Worm (Caenorhabditis elegans) whole organism, young adult: ENCODE data around the gene set-27.

ENCODE experiments used
- B0035.1 ChIP-seq: sonication (generic microtip); optimal IDR thresholded peaks from 2 replicates; lab custom pipeline; 2016; ENCODE audit warnings: missing genetic modification characterization, mild to moderate bottlenecking, missing compliant biosample characterization, missing genotype, missing genetic modification reagents
- C17E4.6 ChIP-seq: fragments of 200-800 bp; sonication (Bioruptor generic); IDR thresholded peaks from 2 replicates; pipeline ENCODE4 v1.3.6; 2022; ENCODE audit warnings: missing genetic modification reagents, missing genetic modification characterization, missing compliant biosample characterization
- D2030.7 ChIP-seq: fragments of 200-800 bp; sonication (Bioruptor generic); IDR thresholded peaks from 2 replicates; pipeline ENCODE4 v1.3.6; 2022; ENCODE audit warnings: missing genetic modification reagents, missing genetic modification characterization, missing compliant biosample characterization
- F33H1.4 ChIP-seq: fragments of 200-800 bp; sonication (Bioruptor generic); IDR thresholded peaks from 2 replicates; pipeline ENCODE4 v1.3.6; 2022; ENCODE audit warnings: missing genetic modification reagents, missing genetic modification characterization, missing compliant biosample characterization
- F37B4.10 ChIP-seq: fragments of 200-800 bp; sonication (Bioruptor generic); IDR thresholded peaks from 2 replicates; pipeline ENCODE4 v1.3.6; 2022; ENCODE audit warnings: missing genetic modification characterization, missing compliant biosample characterization
- F49E8.2 ChIP-seq: sonication (generic microtip); optimal IDR thresholded peaks from 3 replicates; lab custom pipeline; 2017; ENCODE audit warnings: missing genetic modification characterization, mild to moderate bottlenecking, missing compliant biosample characterization, antibody characterized with exemption, moderate library complexity; ENCODE audit not compliant: insufficient read depth
- F57A8.1 ChIP-seq: fragments of 200-800 bp; sonication (Bioruptor generic); optimal IDR thresholded peaks from 2 replicates; lab custom pipeline; 2018; ENCODE audit warnings: mild to moderate bottlenecking, missing genetic modification characterization, moderate library complexity, missing compliant biosample characterization
- K11D2.4 ChIP-seq: fragments of 200-800 bp; sonication (Bioruptor generic); IDR thresholded peaks from 2 replicates; pipeline ENCODE4 v1.3.6; 2022; ENCODE audit warnings: missing genetic modification reagents, missing genetic modification characterization, missing compliant biosample characterization
- K12H6.12 ChIP-seq: fragments of 200-800 bp; sonication (Bioruptor generic); optimal IDR thresholded peaks from 2 replicates; lab custom pipeline; 2018; ENCODE audit warnings: mild to moderate bottlenecking, missing genetic modification characterization, missing compliant biosample characterization
- Y79H2A.3 ChIP-seq: fragments of 200-800 bp; sonication (Bioruptor generic); conservative IDR thresholded peaks from 2 replicates; pipeline ENCODE4 v1.3.6; 2022; ENCODE audit warnings: missing genetic modification reagents, missing genetic modification characterization, missing compliant biosample characterization
- akir-1 ChIP-seq: fragments of 200-800 bp; sonication (Bioruptor generic); optimal IDR thresholded peaks from 2 replicates; lab custom pipeline; 2018; ENCODE audit warnings: mild to moderate bottlenecking, missing genetic modification characterization, moderate library complexity, missing compliant biosample characterization
- ama-1 ChIP-seq, 3 experiments: fragments of 150-350 bp in 1 of 3; sonication (generic microtip) in 2 of 3; optimal IDR thresholded peaks; 2 replicates each; lab custom pipeline; 2014 to 2018; ENCODE audit warnings: missing biosample characterization in 2 of 3, missing genetic modification characterization in 2 of 3, missing genetic modification reagents in 2 of 3
- aptf-2 ChIP-seq: fragments of 200-800 bp; sonication (Bioruptor generic); conservative IDR thresholded peaks from 2 replicates; pipeline ENCODE4 v1.3.6; 2022; ENCODE audit warnings: missing genetic modification reagents, missing genetic modification characterization, missing compliant biosample characterization
- attf-6 ChIP-seq: fragments of 200-800 bp; sonication (Bioruptor generic); IDR thresholded peaks from 2 replicates; pipeline ENCODE4 v1.3.6; 2022; ENCODE audit warnings: missing genetic modification reagents, missing genetic modification characterization, missing compliant biosample characterization
- bed-2 ChIP-seq: fragments of 200-800 bp; sonication (Bioruptor generic); IDR thresholded peaks from 2 replicates; pipeline ENCODE4 v1.3.6; 2022; ENCODE audit warnings: missing genetic modification reagents, missing genetic modification characterization, missing compliant biosample characterization
- ceh-27 ChIP-seq: fragments of 200-800 bp; sonication (Bioruptor generic); optimal IDR thresholded peaks from 2 replicates; lab custom pipeline; 2018; ENCODE audit warnings: mild to moderate bottlenecking, missing genetic modification characterization, moderate library complexity, missing compliant biosample characterization
- ceh-40 ChIP-seq: fragments of 200-800 bp; sonication (Bioruptor generic); IDR thresholded peaks from 2 replicates; pipeline ENCODE4 v1.3.6; 2022; ENCODE audit warnings: missing genetic modification characterization, missing compliant biosample characterization
- die-1 ChIP-seq: sonication (generic microtip); optimal IDR thresholded peaks from 2 replicates; lab custom pipeline; 2016; ENCODE audit warnings: missing genotype, mild to moderate bottlenecking, missing genetic modification characterization, missing compliant biosample characterization
- dpl-1 ChIP-seq: fragments of 150-350 bp; optimal IDR thresholded peaks from 2 replicates; lab custom pipeline; 2014; ENCODE audit warnings: missing biosample characterization, missing genetic modification reagents, missing genetic modification characterization
- efl-1 ChIP-seq: fragments of 150-350 bp; optimal IDR thresholded peaks from 2 replicates; lab custom pipeline; 2014; ENCODE audit warnings: missing biosample characterization, missing genetic modification reagents, missing genetic modification characterization
- ekl-4 ChIP-seq: fragments of 200-800 bp; sonication (Bioruptor generic); IDR thresholded peaks from 2 replicates; pipeline ENCODE4 v1.3.6; 2022; ENCODE audit warnings: missing genetic modification reagents, missing genetic modification characterization, missing compliant biosample characterization
- him-1 ChIP-seq: sonication (generic microtip); optimal IDR thresholded peaks from 2 replicates; lab custom pipeline; 2016; ENCODE audit warnings: missing genotype, missing genetic modification reagents, missing genetic modification characterization, missing compliant biosample characterization
- hlh-12 ChIP-seq: sonication (generic microtip); optimal IDR thresholded peaks from 2 replicates; lab custom pipeline; 2016; ENCODE audit warnings: missing genetic modification characterization, missing compliant biosample characterization
- hlh-26 ChIP-seq: fragments of 200-800 bp; sonication (Bioruptor generic); conservative IDR thresholded peaks from 2 replicates; pipeline ENCODE4 v1.3.6; 2022; ENCODE audit warnings: missing genetic modification reagents, missing genetic modification characterization, missing compliant biosample characterization
- hmg-1.2 ChIP-seq: fragments of 200-800 bp; sonication (Bioruptor generic); IDR thresholded peaks from 2 replicates; pipeline ENCODE4 v1.3.6; 2022; ENCODE audit warnings: missing genetic modification reagents, missing genetic modification characterization, missing compliant biosample characterization
- lag-1 ChIP-seq: fragments of 200-800 bp; sonication (Bioruptor generic); IDR thresholded peaks from 2 replicates; pipeline ENCODE4 v1.3.6; 2022; ENCODE audit warnings: missing genetic modification reagents, missing genetic modification characterization, missing compliant biosample characterization
- lin-35 ChIP-seq, 3 experiments: fragments of 150-350 bp in 2 of 3; sonication (generic microtip) in 1 of 3; optimal IDR thresholded peaks; 2 replicates each; lab custom pipeline; 2014 to 2018; ENCODE audit warnings: missing biosample characterization in 3 of 3, missing genetic modification characterization in 3 of 3, missing genetic modification reagents in 3 of 3
- lsy-27 ChIP-seq: sonication (generic microtip); optimal IDR thresholded peaks from 2 replicates; lab custom pipeline; 2017; ENCODE audit warnings: missing genetic modification characterization, mild to moderate bottlenecking, missing compliant biosample characterization, antibody characterized with exemption, missing genotype, borderline replicate concordance; ENCODE audit not compliant: insufficient read depth
- madf-3 ChIP-seq: fragments of 200-800 bp; sonication (Bioruptor generic); IDR thresholded peaks from 2 replicates; pipeline ENCODE4 v1.3.6; 2022; ENCODE audit warnings: missing genetic modification reagents, missing genetic modification characterization, missing compliant biosample characterization
- madf-6 ChIP-seq: fragments of 200-800 bp; sonication (Bioruptor generic); IDR thresholded peaks from 2 replicates; pipeline ENCODE4 v1.3.6; 2022; ENCODE audit warnings: missing genetic modification reagents, missing genetic modification characterization, missing compliant biosample characterization
- nfya-2 ChIP-seq: fragments of 200-800 bp; sonication (Bioruptor generic); IDR thresholded peaks from 2 replicates; pipeline ENCODE4 v1.3.6; 2022; ENCODE audit warnings: missing genetic modification reagents, missing genetic modification characterization, missing compliant biosample characterization
- nfyb-1 ChIP-seq: fragments of 200-800 bp; sonication (Bioruptor generic); IDR thresholded peaks from 2 replicates; pipeline ENCODE4 v1.3.6; 2022; ENCODE audit warnings: missing genetic modification reagents, missing genetic modification characterization, missing compliant biosample characterization
- pha-4 ChIP-seq: fragments of 150-350 bp; sonication (generic microtip); optimal IDR thresholded peaks from 2 replicates; lab custom pipeline; 2014; ENCODE audit warnings: missing biosample characterization, missing genetic modification reagents, missing genetic modification characterization
- repo-1 ChIP-seq: sonication (generic microtip); optimal IDR thresholded peaks from 2 replicates; lab custom pipeline; 2017; ENCODE audit warnings: mild to moderate bottlenecking, missing genetic modification characterization, missing compliant biosample characterization
- sea-2 ChIP-seq: fragments of 200-800 bp; sonication (Bioruptor generic); IDR thresholded peaks from 2 replicates; pipeline ENCODE4 v1.3.6; 2022; ENCODE audit warnings: missing genetic modification characterization, missing compliant biosample characterization
- snpc-1.1 ChIP-seq: sonication (generic microtip); optimal IDR thresholded peaks from 2 replicates; lab custom pipeline; 2017; ENCODE audit warnings: missing genetic modification characterization, mild to moderate bottlenecking, missing compliant biosample characterization, antibody characterized with exemption, moderate library complexity, missing genotype, missing genetic modification reagents; ENCODE audit not compliant: insufficient read depth
- snpc-1.3 ChIP-seq: sonication (generic microtip); optimal IDR thresholded peaks from 2 replicates; lab custom pipeline; 2017; ENCODE audit warnings: missing genetic modification characterization, mild to moderate bottlenecking, missing compliant biosample characterization, antibody characterized with exemption, moderate library complexity, missing genotype, missing genetic modification reagents; ENCODE audit not compliant: insufficient read depth
- snpc-3.4 ChIP-seq: sonication (generic microtip); optimal IDR thresholded peaks from 2 replicates; lab custom pipeline; 2017; ENCODE audit warnings: missing genetic modification characterization, mild to moderate bottlenecking, missing compliant biosample characterization, antibody characterized with exemption, moderate library complexity, missing genotype, missing genetic modification reagents
- somi-1 ChIP-seq: fragments of 200-800 bp; sonication (Bioruptor generic); optimal IDR thresholded peaks from 2 replicates; lab custom pipeline; 2018; ENCODE audit warnings: mild to moderate bottlenecking, missing genetic modification characterization, missing compliant biosample characterization
- unc-130 ChIP-seq: sonication (generic microtip); optimal IDR thresholded peaks from 2 replicates; lab custom pipeline; 2016; ENCODE audit warnings: missing genetic modification reagents, missing genetic modification characterization, missing compliant biosample characterization
- unc-62 ChIP-seq: fragments of 150-350 bp; optimal IDR thresholded peaks from 2 replicates; lab custom pipeline; 2014; ENCODE audit warnings: missing biosample characterization, missing genetic modification reagents, missing genetic modification characterization
- zfh-2 ChIP-seq: fragments of 200-800 bp; sonication (Bioruptor generic); conservative IDR thresholded peaks from 2 replicates; pipeline ENCODE4 v1.3.6; 2022; ENCODE audit warnings: missing genetic modification reagents, missing genetic modification characterization, missing compliant biosample characterization
- ztf-22 ChIP-seq: fragments of 200-800 bp; sonication (Bioruptor generic); optimal IDR thresholded peaks from 2 replicates; lab custom pipeline; 2018; ENCODE audit warnings: mild to moderate bottlenecking, missing genetic modification characterization, moderate library complexity, missing compliant biosample characterization
- ztf-26 ChIP-seq: sonication (generic microtip); optimal IDR thresholded peaks from 2 replicates; lab custom pipeline; 2017; ENCODE audit warnings: missing genetic modification characterization, missing compliant biosample characterization
- ztf-3 ChIP-seq: fragments of 200-800 bp; sonication (Bioruptor generic); optimal IDR thresholded peaks from 2 replicates; lab custom pipeline; 2018; ENCODE audit warnings: mild to moderate bottlenecking, missing genetic modification characterization, missing compliant biosample characterization
- ztf-6 ChIP-seq: fragments of 200-800 bp; sonication (Bioruptor generic); IDR thresholded peaks from 2 replicates; pipeline ENCODE4 v1.3.6; 2022; ENCODE audit warnings: missing genetic modification reagents, missing genetic modification characterization, missing compliant biosample characterization

Gene set-27

ce11 chrIII:2725221-2726203 is 24.8 kb downstream of the set-27 start, which contains the start of gene cosa-1 (continued):
- TF ChIP-seq F49E8.2 (no peak), pha-4 (tag; lab: Kevin White, UChicago) (no peak), madf-3 (GFP tag; lab: Robert Waterston, UW) (no peak), akir-1 (GFP tag; lab: Kevin White, UChicago) (no peak), lin-35 (GFP tag; optimal IDR thresholded peaks at IDR 0.05; lab: Kevin White, UChicago) (no peak), him-1 (tag; lab: Kevin White, UChicago) (no peak), ztf-3 (no peak), snpc-1.1 (tag; lab: Kevin White, UChicago) (no peak), attf-6 (GFP tag; lab: Robert Waterston, UW) (no peak), die-1 (tag; lab: Kevin White, UChicago) (no peak), lsy-27 (tag; lab: Kevin White, UChicago) (no peak), C17E4.6 (GFP tag; lab: Robert Waterston, UW) (no peak), nfyb-1 (GFP tag; lab: Robert Waterston, UW) (no peak), ztf-26 (tag; lab: Kevin White, UChicago) (no peak), snpc-3.4 (tag; lab: Kevin White, UChicago) (no peak), ceh-40 (GFP tag; lab: Robert Waterston, UW) (no peak), zfh-2 (GFP tag; lab: Robert Waterston, UW) (no peak), D2030.7 (GFP tag; lab: Robert Waterston, UW) (0 out of 2 replicates have a peak, but pooled peaks have one; percentile 54), efl-1 (peak; percentile 37), unc-130 (GFP tag; lab: Kevin White, UChicago) (peak; percentile 51), dpl-1 (no peak), lag-1 (no peak), hlh-12 (tag; lab: Kevin White, UChicago) (no peak), somi-1 (no peak), repo-1 (tag; lab: Kevin White, UChicago) (no peak), nfya-2 (GFP tag; lab: Robert Waterston, UW) (no peak), ekl-4 (GFP tag; lab: Robert Waterston, UW) (no peak), aptf-2 (no peak), snpc-1.3 (tag; lab: Kevin White, UChicago) (peak; percentile 26), ztf-22 (GFP tag; lab: Kevin White, UChicago) (no peak), unc-62 (GFP tag; lab: Kevin White, UChicago) (no peak), hmg-1.2 (GFP tag; lab: Robert Waterston, UW) (no peak; the same call in 1 of the 2 replicates), sea-2 (no peak), K12H6.12 (no peak), K11D2.4 (GFP tag; lab: Robert Waterston, UW) (no peak), bed-2 (GFP tag; lab: Robert Waterston, UW) (no peak), ztf-6 (GFP tag; lab: Robert Waterston, UW) (no peak), F37B4.10 (GFP tag; lab: Robert Waterston, UW) (no peak), F57A8.1 (no peak), hlh-26 (no peak), F33H1.4 (peak; percentile 93), Y79H2A.3 (GFP tag; lab: Robert Waterston, UW) (no peak), madf-6 (GFP tag; lab: Robert Waterston, UW) (peak; percentile 91), ceh-27 (GFP tag; lab: Kevin White, UChicago) (no peak), B0035.1 (tag; lab: Kevin White, UChicago) (no peak), ama-1 (optimal IDR thresholded peaks at IDR 0.05; lab: Kevin White, UChicago) (no peak), ama-1 (GFP tag; optimal IDR thresholded peaks at IDR 0.05; lab: Kevin White, UChicago) (no peak)
